Worm (Caenorhabditis elegans): Measurements from ENCODE around the gene F53C11.9.

Gene F53C11.9

ce11 chrV:13807232-13807631 lies 29.4 kb downstream of the F53C11.9 start, which contains the start of gene swan-1:
TSS of gene swan-1 (minus strand) at chrV:13807237.
- peak; percentile 14 for TF ChIP-seq nhr-25 (tag; optimal IDR thresholded peaks at IDR 0.05)
- TF ChIP-seq ztf-4 (tag; optimal IDR thresholded peaks at IDR 0.05): no peak

ce11 chrV:13808462-13808867 lies 30.6 kb downstream of the F53C11.9 start:
- TF ChIP-seq egl-27 (tag; optimal IDR thresholded peaks at IDR 0.05) (peak; percentile 18), nfya-1 (tag; optimal IDR thresholded peaks at IDR 0.05; ENCODE audit: insufficient read depth) (peak; percentile 82), elt-3 (tag; optimal IDR thresholded peaks at IDR 0.05) (no peak), nhr-237 (tag; optimal IDR thresholded peaks at IDR 0.05) (no peak), R02D3.7 (tag; optimal IDR thresholded peaks at IDR 0.05) (peak; percentile 31), nhr-25 (tag; optimal IDR thresholded peaks at IDR 0.05) (peak; percentile 77), lin-15B (tag; optimal IDR thresholded peaks at IDR 0.05) (peak; percentile 73), aly-2 (tag; optimal IDR thresholded peaks at IDR 0.05) (no peak), snpc-4 (tag; optimal IDR thresholded peaks at IDR 0.05) (peak; percentile 53), nhr-23 (tag; optimal IDR thresholded peaks at IDR 0.05) (peak; percentile 63), ama-1 (optimal IDR thresholded peaks at IDR 0.05) (no peak), ceh-28 (tag; optimal IDR thresholded peaks at IDR 0.05) (peak; percentile 65), ztf-4 (tag; optimal IDR thresholded peaks at IDR 0.05) (no peak), elt-2 (tag; optimal IDR thresholded peaks at IDR 0.05) (peak; percentile 65), pqm-1 (tag; optimal IDR thresholded peaks at IDR 0.05) (peak; percentile 6), lsy-12 (tag; optimal IDR thresholded peaks at IDR 0.05) (peak; percentile 45), hmg-11 (tag; optimal IDR thresholded peaks at IDR 0.05) (peak; percentile 75), jun-1 (tag; optimal IDR thresholded peaks at IDR 0.05) (peak; percentile 42)

- TF ChIP-seq ceh-9 (tag; optimal IDR thresholded peaks at IDR 0.05) (no peak), elt-1 (tag; optimal IDR thresholded peaks at IDR 0.05) (no peak)
Measured at ce11 chrV:13812330-13812729, 34.5 kb downstream of the F53C11.9 start.

ce11 chrV:13812931-13813330 lies 35.1 kb downstream of the F53C11.9 start, which contains the start of gene ceh-24:
TSS of gene ceh-24 (plus strand) at chrV:13813231.
- no peak for TF ChIP-seq ceh-82 (tag; optimal IDR thresholded peaks at IDR 0.05)
- no peak for TF ChIP-seq ZK546.5 (tag; optimal IDR thresholded peaks at IDR 0.05)
- TF ChIP-seq R02D3.7 (tag; optimal IDR thresholded peaks at IDR 0.05): no peak
- no peak for TF ChIP-seq nhr-77 (tag; optimal IDR thresholded peaks at IDR 0.05)
- no peak for TF ChIP-seq egl-27 (tag; optimal IDR thresholded peaks at IDR 0.05)
- TF ChIP-seq sea-2 (GFP tag; optimal IDR thresholded peaks at IDR 0.05): no peak
- no peak for TF ChIP-seq eor-1 (tag; optimal IDR thresholded peaks at IDR 0.05)
- no peak for TF ChIP-seq lin-15B (tag; optimal IDR thresholded peaks at IDR 0.05)
- no peak for TF ChIP-seq ceh-16 (tag; optimal IDR thresholded peaks at IDR 0.05)
- no peak for TF ChIP-seq mml-1 (tag; optimal IDR thresholded peaks at IDR 0.05)
- no peak for TF ChIP-seq pqm-1 (tag; optimal IDR thresholded peaks at IDR 0.05)
- no peak for TF ChIP-seq unc-62 (GFP tag; optimal IDR thresholded peaks at IDR 0.05)
- no peak for TF ChIP-seq mdl-1 (tag; optimal IDR thresholded peaks at IDR 0.05)
- TF ChIP-seq nhr-67 (tag; optimal IDR thresholded peaks at IDR 0.05): no peak

ce11 chrV:13816877-13817276 lies 39.1 kb downstream of the F53C11.9 start, which contains the start of gene F55B12.2:
TSS of gene F55B12.2 (minus strand) at chrV:13816977.
- no peak for TF ChIP-seq lin-15B (tag; optimal IDR thresholded peaks at IDR 0.05)
- no peak for TF ChIP-seq nfya-1 (tag; optimal IDR thresholded peaks at IDR 0.05; ENCODE audit: insufficient read depth)
- no peak for TF ChIP-seq ztf-11 (tag; optimal IDR thresholded peaks at IDR 0.05)
- no peak for TF ChIP-seq mdl-1 (tag; optimal IDR thresholded peaks at IDR 0.05)
- TF ChIP-seq fkh-2 (tag; optimal IDR thresholded peaks at IDR 0.05): no peak
- no peak for TF ChIP-seq fos-1 (tag; optimal IDR thresholded peaks at IDR 0.05)
- TF ChIP-seq egl-5 (tag; optimal IDR thresholded peaks at IDR 0.05): no peak
- no peak for TF ChIP-seq snpc-4 (tag; optimal IDR thresholded peaks at IDR 0.05)
- TF ChIP-seq unc-39 (tag; optimal IDR thresholded peaks at IDR 0.05): no peak
- no peak for TF ChIP-seq ZK546.5 (tag; optimal IDR thresholded peaks at IDR 0.05)
- no peak for TF ChIP-seq nhr-12 (tag; optimal IDR thresholded peaks at IDR 0.05)
- no peak for TF ChIP-seq pha-4 (tag; optimal IDR thresholded peaks at IDR 0.05)
- TF ChIP-seq nhr-43 (tag; optimal IDR thresholded peaks at IDR 0.05; ENCODE audit: poor library complexity, severe bottlenecking): no peak
- TF ChIP-seq nhr-76 (tag; optimal IDR thresholded peaks at IDR 0.05): no peak
- TF ChIP-seq elt-2 (tag; optimal IDR thresholded peaks at IDR 0.05): no peak
- no peak for TF ChIP-seq eor-1 (tag; optimal IDR thresholded peaks at IDR 0.05)
- no peak for TF ChIP-seq lin-39 (tag; optimal IDR thresholded peaks at IDR 0.05)
- TF ChIP-seq nhr-23 (tag; optimal IDR thresholded peaks at IDR 0.05): no peak

Measured in whole organism, L3 larva.